Worm (Caenorhabditis elegans): Measurements from ENCODE around the gene cyp-13A7.

cyp-13A7 gene

DNA sequence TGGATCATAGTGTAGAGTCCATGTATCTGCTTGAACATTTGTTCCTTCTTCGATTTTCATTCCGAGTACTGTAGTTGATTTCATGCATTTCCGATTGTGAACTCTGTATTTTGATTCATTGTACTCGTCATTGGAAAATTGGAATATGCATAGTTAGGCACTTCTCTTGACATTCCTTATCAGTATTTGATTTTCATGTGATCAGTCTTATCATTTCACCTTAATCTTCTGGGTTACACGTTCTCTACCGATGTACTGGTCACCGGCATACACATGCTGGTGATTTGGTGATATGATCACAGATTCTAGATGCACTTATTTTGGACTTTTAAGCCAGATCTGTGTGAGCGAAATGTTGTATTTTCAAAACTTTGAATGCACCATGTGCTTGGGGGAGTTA lies 12.2 kb upstream of the cyp-13A7 start:
- TF ChIP-seq unc-62 (GFP tag; optimal IDR thresholded peaks at IDR 0.05): no peak

DNA sequence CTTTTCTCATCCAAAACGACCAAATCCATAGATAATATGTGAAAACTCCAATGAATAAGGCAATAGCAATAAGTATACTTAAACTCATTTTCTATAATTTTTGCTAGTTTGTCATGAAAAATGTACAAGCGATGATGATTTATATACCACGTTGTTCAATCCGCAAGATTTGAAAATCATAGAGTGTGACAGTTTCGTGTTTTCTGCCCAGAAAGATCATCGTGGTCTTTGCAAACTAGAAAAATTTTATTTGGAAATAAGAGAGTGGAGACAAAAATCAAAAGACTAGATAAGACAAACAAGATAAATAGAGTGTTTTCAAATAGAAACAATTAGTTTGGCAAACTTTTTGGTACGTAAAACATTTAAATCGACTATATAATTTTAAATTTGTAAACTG lies 10.2 kb upstream of the cyp-13A7 start, which contains the start of gene cyp-13A3:
Gene cyp-13A3, minus strand, starts transcription at position 101 of the 400 bp plus-strand sequence.
- TF ChIP-seq unc-62 (GFP tag; optimal IDR thresholded peaks at IDR 0.05): no peak

DNA sequence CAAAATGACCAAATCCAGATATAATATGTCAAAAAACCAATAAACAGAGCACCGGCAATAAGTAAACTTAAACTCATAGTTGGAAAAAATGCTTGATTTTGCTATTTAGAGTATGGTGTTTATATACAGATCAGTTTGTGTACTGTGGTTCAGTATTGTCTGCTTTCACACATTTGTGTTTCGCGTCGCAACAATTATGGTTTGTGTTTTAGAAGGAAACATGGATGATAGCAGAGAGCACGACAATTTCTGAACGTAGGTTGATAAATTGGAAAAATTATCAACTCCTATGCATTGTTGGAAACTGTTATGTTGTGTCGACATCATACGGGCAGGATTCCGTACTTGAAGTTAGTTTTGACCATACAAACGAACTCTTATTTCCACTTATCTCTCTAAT lies 5.8 kb upstream of the cyp-13A7 start, which contains the start of gene cyp-13A4:
Gene cyp-13A4, minus strand, starts transcription at position 77 of the 400 bp plus-strand sequence.
- TF ChIP-seq unc-62 (GFP tag; optimal IDR thresholded peaks at IDR 0.05): no peak

DNA sequence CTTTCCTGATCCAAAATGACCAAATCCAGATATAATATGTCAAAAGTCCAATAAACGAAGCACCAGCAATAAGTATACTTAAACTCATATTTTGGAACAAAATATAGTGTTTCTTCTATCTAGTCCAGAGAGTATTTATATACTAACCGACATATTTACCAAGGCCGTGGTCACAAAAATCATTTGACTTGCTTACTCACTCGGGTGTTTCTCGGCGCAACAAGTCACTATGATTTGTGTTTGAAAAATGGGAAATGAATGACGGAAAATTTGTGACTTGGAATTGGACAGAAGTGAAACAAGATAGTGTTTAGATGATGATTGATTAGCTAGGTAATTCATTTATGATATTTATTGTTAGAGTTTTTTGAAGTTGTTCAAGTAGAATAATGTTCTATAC lies 3.2 kb upstream of the cyp-13A7 start, which contains the start of gene cyp-13A5:
Gene cyp-13A5, minus strand, starts transcription at position 112 of the 400 bp plus-strand sequence.
- TF ChIP-seq unc-62 (GFP tag; optimal IDR thresholded peaks at IDR 0.05): no peak

DNA sequence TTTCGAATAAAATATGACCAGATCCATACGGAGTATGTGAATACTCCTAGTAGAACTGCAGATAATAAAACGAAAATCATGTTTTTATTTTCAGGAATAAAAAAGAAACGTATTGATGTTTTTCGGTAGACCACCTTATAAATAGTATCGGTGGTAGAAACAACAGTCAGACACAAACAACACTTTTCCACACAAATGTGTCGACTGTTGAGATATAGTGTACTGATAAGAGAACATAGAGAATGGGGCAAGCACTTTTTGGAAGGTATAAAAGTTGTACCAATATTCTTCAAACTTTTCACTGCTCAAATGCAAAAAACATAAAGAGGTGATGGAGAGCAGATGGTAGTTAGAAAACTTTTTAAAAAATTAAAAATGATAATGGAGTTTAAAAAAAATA lies 778 bp upstream of the cyp-13A7 start, which contains the start of gene cyp-13A6:
Gene cyp-13A6, minus strand, starts transcription at position 180 of the 400 bp plus-strand sequence.
- TF ChIP-seq unc-62 (GFP tag; optimal IDR thresholded peaks at IDR 0.05): no peak

DNA sequence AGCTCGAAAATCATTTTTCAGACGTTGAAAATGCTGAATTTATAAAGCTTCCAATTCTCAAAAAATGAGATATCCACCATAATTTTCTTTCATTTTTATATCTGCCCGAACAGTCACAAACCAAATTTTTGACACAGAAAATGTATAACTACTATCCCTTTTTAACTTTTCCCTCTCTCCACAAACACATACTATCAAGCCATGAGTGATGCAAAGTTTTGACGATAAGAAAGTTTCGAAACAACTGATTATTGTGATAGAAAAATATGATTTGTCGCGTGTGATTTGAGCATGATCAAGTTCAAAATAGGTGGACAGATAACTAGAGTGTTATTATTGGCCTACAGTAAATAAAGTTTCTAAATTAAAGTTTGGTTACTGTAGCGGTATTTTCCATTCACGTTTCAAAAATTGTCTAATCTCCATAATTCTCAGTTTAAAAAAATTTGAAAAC lies 4.1 kb downstream of the cyp-13A7 start, which contains the start of gene cyp-13A8:
Gene cyp-13A8, minus strand, starts transcription at position 51 of the 454 bp plus-strand sequence.
- TF ChIP-seq unc-62 (GFP tag; optimal IDR thresholded peaks at IDR 0.05): no peak

DNA sequence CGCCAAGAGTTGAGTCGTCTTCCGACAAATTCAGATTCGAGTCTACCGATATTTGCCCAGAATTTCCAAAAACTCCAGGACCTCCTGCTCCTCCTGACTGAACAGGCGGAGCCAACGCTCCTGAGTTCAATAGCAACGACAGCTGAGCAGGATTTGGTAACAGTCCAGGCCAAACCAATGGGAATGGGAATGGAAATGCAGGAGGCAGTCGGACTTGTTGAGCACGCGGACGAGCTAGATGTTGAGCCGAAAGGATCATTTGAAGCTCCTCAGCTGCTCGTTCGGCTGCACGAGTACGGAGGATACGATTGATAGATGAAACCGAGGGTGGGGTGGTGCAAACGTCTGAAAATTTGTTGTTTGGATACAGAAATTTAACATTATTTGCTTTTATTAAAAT lies 23.5 kb downstream of the cyp-13A7 start:
- no peak for TF ChIP-seq unc-62 (GFP tag; optimal IDR thresholded peaks at IDR 0.05)

DNA sequence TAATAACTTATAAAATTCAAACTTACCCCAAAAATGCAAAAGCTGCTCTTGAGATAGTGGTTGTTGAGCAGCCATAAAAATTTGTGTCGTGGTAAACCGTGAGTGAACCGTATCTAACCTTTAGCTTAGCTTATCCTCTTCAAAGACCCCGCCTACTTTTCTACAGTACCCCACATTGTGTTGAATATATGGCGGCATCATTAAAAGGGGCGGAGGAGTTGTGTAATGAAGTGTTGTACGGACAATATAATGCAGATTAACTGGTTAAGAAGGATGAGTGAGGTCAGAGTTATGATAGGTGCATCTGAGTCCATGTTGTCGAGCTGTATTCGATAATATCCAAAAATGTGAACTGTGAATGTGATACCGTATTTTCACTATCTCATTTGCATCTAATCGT lies 24.4 kb downstream of the cyp-13A7 start, which contains the start of gene eyg-1:
Gene eyg-1, minus strand, starts transcription at position 101 of the 400 bp plus-strand sequence.
- TF ChIP-seq unc-62 (GFP tag; optimal IDR thresholded peaks at IDR 0.05): no peak

DNA sequence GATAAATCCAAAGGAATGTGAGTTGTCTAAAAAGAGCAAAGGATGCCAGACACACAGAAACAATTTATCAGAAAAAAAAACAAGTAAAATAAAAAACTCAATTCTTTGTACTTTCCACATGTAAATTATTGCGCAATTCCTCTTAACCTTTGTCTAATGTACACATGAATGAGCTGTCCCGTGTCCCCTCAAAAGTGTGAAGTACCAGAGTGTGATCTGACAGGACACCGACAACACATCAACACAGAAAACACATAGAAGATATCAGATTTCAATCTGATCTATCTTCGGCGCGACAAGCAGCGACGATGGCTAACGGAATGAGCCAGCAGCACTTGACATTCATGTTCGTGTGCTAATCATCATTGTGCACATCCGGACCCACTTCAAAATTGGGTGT lies 25.1 kb downstream of the cyp-13A7 start:
- TF ChIP-seq unc-62 (GFP tag; optimal IDR thresholded peaks at IDR 0.05): no peak

DNA sequence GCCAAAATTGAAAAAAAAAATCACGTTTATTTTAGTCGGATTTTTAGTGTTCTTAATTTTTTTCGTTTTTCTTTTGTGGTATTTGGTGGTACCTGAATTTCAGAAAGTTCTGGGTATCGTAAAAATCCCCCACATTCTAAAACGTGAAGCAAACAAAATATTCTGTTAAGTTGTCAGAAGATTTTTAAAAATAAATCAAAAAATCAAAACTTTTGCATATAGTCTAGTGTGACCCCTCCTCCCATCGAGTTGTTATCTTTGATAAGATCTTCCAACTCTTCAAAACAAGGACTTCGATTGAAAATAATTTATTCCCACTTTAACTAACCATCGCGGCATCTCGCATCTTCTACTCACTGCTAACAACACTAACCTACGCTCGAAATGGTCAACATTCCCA lies 25.7 kb downstream of the cyp-13A7 start, which contains the start of gene ZK938.1:
Gene ZK938.1, plus strand, starts transcription at position 301 of the 400 bp plus-strand sequence.
- TF ChIP-seq unc-62 (GFP tag; optimal IDR thresholded peaks at IDR 0.05): no peak

DNA sequence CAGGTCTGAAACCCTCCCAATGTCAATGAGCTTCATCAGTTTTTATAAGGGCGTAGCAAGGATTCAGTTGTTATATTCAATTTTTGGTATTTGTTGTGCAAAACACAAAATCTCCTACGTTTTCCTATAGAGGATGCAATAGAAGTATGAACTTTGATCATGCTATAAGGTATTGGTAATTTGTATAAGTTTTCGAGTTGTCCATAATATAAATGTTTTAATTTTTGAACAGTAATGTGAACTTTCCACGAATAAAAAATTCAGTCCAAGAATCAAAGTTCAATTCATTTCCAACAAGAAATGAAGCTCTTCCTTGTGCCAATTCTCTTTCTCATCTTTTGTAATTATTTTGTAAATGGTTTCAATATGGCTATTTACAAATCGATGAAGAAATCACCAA lies 27.6 kb downstream of the cyp-13A7 start, which contains the start of gene ZK938.12:
Gene ZK938.12, plus strand, starts transcription at position 301 of the 400 bp plus-strand sequence.
- TF ChIP-seq unc-62 (GFP tag; optimal IDR thresholded peaks at IDR 0.05): no peak

DNA sequence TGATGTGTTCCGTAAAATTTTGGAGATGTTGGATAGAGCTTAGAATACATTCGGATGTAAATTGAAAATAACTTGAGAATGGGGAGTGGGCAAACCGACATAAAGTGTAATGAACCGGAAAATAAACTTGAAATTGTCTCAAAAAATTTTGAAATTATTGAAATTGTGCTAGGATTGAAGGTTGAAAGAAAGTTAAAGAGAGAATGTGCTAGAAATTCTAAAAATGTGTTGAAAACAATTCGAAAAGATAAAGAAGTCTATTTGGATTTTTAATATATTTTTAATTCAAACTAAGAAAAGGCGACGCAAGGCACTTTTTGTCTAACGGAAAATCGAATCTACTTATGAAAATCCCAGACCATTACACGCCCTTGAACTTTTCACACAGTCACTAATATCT lies 30.4 kb downstream of the cyp-13A7 start, which contains the start of gene ZK938.3:
Gene ZK938.3, minus strand, starts transcription at position 101 of the 400 bp plus-strand sequence.
- TF ChIP-seq unc-62 (GFP tag; optimal IDR thresholded peaks at IDR 0.05): no peak

DNA sequence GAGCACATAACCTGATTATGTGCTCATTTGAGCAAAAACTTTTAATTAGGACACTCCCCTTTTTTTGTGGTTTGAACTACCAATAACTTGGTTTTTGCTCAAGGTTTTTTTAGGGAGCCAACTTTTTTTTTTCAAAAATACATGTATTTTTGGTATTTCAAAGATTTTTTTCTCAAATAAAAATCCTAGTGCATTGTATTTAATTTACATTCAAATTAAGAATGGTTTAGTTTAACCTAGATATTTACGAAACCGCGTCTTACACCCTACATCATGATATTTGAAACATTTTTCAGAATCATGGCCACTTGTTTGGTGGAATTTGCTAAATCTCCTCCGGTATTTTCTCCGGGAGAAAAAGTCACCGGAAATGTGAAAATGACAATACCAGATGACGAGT lies 31.5 kb downstream of the cyp-13A7 start, which contains the start of gene arrd-5:
Gene arrd-5, plus strand, starts transcription at position 301 of the 400 bp plus-strand sequence.
- TF ChIP-seq unc-62 (GFP tag; optimal IDR thresholded peaks at IDR 0.05): no peak

DNA sequence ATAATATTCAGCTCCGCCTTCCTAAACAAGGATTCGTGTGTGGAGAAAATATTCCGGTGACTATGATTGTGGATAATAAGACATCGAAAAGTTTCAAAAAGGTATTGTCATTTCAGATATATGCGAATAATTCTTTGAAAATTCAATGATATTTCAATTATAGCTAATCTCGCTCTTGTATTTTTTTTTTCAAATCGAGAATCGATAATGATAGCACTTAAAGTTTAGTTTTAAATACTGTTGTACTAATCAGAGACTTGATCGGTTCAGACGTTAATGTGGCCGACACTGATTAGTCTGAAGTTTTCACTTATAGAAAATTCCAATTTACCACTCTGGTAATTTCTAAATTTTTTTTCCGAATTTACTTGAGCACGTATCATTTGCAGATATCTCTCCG lies 32.5 kb downstream of the cyp-13A7 start:
- no peak for TF ChIP-seq unc-62 (GFP tag; optimal IDR thresholded peaks at IDR 0.05)

DNA sequence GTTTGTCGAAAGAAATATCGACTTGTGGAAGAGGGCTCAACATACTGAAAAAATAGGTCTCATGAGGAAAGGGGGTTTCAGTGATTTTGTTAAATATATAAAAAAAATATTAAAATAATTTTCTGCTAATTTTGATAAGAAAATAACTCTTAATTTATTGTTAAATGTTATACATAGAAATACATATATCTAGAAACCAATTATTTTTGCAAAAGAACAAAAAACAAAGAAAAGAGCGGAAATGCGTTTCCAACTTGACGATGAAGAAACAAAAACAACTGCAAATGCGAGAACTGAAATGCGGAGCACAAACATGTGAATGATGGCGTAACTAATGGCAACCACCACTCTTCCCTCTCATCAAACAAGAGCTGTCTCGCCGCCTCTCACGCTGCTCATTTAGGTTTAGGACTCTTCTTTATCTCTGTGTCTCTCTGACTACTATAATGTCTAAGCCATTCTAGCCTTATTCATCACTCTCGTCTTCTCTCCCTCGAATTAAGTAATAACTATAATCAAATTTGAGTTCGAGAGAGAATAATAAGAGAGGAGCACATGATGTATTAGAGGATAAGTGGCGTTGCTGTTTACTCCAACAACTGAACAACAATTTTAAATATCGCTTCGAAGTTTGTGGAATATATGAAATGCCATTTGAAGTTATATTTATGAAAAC lies 35.0 kb downstream of the cyp-13A7 start, which contains the start of gene arrd-4:
Gene arrd-4, minus strand, starts transcription at position 51 of the 676 bp plus-strand sequence.
- no peak for TF ChIP-seq unc-62 (GFP tag; optimal IDR thresholded peaks at IDR 0.05)

DNA sequence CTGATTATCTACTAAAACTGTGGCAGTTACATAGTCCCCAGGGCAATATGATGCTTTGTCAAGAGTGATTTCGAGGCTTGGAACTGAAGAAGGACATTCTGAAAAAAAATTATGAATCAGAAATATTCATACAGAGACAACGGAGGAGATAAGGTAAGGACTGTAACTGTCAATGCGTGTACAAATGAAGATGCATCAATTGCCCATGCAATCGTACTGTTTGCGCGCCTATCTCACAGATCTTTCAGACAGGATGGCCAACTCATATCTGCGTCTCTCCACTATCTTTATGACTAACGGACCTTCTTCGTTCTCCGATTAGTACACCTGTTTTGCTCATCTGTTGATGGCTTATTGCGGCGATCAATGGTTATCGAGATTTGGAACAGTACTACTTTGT lies 36.9 kb downstream of the cyp-13A7 start, which contains the start of gene ZK938.11:
Gene ZK938.11, minus strand, starts transcription at position 101 of the 400 bp plus-strand sequence.
- no peak for TF ChIP-seq unc-62 (GFP tag; optimal IDR thresholded peaks at IDR 0.05)

Data from whole organism, dauer.